Worm (Caenorhabditis elegans) whole organism, early embryonic: ENCODE data around the gene letm-1.

Experiments used
- B0310.2 ChIP-seq: sonication (generic microtip); optimal IDR thresholded peaks from 2 replicates; lab custom pipeline; 2016; ENCODE audit warnings: mild to moderate bottlenecking, missing genetic modification characterization, missing compliant biosample characterization
- F13C5.2 ChIP-seq: sonication (generic microtip); optimal IDR thresholded peaks from 2 replicates; lab custom pipeline; 2017; ENCODE audit warnings: mild to moderate bottlenecking, missing genetic modification characterization, inconsistent platforms, missing compliant biosample characterization
- aly-1 ChIP-seq: sonication (generic microtip); optimal IDR thresholded peaks from 2 replicates; lab custom pipeline; 2016; ENCODE audit warnings: missing genetic modification characterization, missing compliant biosample characterization
- ama-1 ChIP-seq: fragments of 150-350 bp; optimal IDR thresholded peaks from 2 replicates; lab custom pipeline; 2014
- ceh-13 ChIP-seq: fragments of 200-800 bp; sonication (Bioruptor generic); optimal IDR thresholded peaks from 2 replicates; lab custom pipeline; 2018; ENCODE audit warnings: mild to moderate bottlenecking, missing genetic modification characterization, missing compliant biosample characterization
- ceh-36 ChIP-seq: sonication (generic microtip); optimal IDR thresholded peaks from 2 replicates; lab custom pipeline; 2016; ENCODE audit warnings: missing genetic modification characterization, inconsistent platforms, missing compliant biosample characterization
- ets-7 ChIP-seq: sonication (generic microtip); optimal IDR thresholded peaks from 2 replicates; lab custom pipeline; 2016; ENCODE audit warnings: missing genotype, missing genetic modification characterization, missing compliant biosample characterization
- flt-1 ChIP-seq: fragments of 200-800 bp; sonication (Bioruptor generic); IDR thresholded peaks from 2 replicates; pipeline ENCODE4 v1.3.6; 2022; ENCODE audit warnings: missing genetic modification characterization, missing compliant biosample characterization
- hmbx-1 ChIP-seq: sonication (generic microtip); optimal IDR thresholded peaks from 2 replicates; lab custom pipeline; 2016; ENCODE audit warnings: mild to moderate bottlenecking, missing genetic modification characterization, missing compliant biosample characterization
- hmg-4 ChIP-seq: fragments of 200-800 bp; sonication (Bioruptor generic); optimal IDR thresholded peaks from 2 replicates; lab custom pipeline; 2018; ENCODE audit warnings: mild to moderate bottlenecking, missing genetic modification characterization, missing compliant biosample characterization
- hnd-1 ChIP-seq: sonication (generic microtip); optimal IDR thresholded peaks from 2 replicates; lab custom pipeline; 2016; ENCODE audit warnings: missing genetic modification characterization, missing compliant biosample characterization
- pes-1 ChIP-seq: fragments of 200-800 bp; sonication (Bioruptor generic); IDR thresholded peaks from 2 replicates; pipeline ENCODE4 v1.3.6; 2022; ENCODE audit warnings: missing genetic modification reagents, missing genetic modification characterization, missing compliant biosample characterization
- scrt-1 ChIP-seq: fragments of 200-800 bp; sonication (Bioruptor generic); IDR thresholded peaks from 2 replicates; pipeline ENCODE4 v1.3.6; 2022; ENCODE audit warnings: missing genetic modification characterization, missing compliant biosample characterization
- sea-1 ChIP-seq: fragments of 200-800 bp; sonication (Bioruptor generic); conservative IDR thresholded peaks from 2 replicates; pipeline ENCODE4 v1.3.6; 2022; ENCODE audit warnings: missing genetic modification characterization, missing compliant biosample characterization
- tbx-11 ChIP-seq: fragments of 200-800 bp; sonication (Bioruptor generic); IDR thresholded peaks from 2 replicates; pipeline ENCODE4 v1.3.6; 2022; ENCODE audit warnings: missing genetic modification characterization, missing compliant biosample characterization
- tbx-37 ChIP-seq: fragments of 200-800 bp; sonication (Bioruptor generic); conservative IDR thresholded peaks from 2 replicates; pipeline ENCODE4 v1.3.6; 2022; ENCODE audit warnings: missing genetic modification reagents, missing genetic modification characterization, missing compliant biosample characterization
- tra-4 ChIP-seq: sonication (generic microtip); optimal IDR thresholded peaks from 2 replicates; lab custom pipeline; 2017; ENCODE audit warnings: missing genetic modification characterization, missing compliant biosample characterization

The letm-1 gene

DNA sequence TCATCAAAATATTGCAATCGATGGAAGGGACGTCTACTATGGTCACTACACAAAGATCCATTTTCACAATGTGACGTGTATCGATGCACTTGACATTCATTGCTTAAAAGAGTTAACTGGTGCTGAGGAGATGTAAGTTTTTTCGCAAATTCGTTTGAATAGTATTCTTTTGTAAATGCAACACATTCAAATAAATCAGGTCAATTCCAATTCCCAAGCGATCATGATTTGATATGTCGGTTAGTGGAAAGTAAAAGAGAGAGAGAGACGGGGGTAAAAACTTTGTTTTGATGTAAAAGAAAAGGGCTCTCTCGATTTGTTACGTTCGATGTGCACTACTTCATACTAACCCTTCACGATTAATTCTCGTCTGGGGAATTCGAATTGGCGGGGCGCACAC is 29.2 kb downstream of the letm-1 start:
- TF ChIP-seq B0310.2 (tag; lab: Kevin White, UChicago) (no peak), hmbx-1 (tag; lab: Kevin White, UChicago) (no peak), flt-1 (no peak), tbx-11 (GFP tag; lab: Robert Waterston, UW) (no peak), ceh-36 (no peak), ets-7 (no peak), F13C5.2 (tag; lab: Kevin White, UChicago) (no peak), pes-1 (GFP tag; lab: Robert Waterston, UW) (no peak)

DNA sequence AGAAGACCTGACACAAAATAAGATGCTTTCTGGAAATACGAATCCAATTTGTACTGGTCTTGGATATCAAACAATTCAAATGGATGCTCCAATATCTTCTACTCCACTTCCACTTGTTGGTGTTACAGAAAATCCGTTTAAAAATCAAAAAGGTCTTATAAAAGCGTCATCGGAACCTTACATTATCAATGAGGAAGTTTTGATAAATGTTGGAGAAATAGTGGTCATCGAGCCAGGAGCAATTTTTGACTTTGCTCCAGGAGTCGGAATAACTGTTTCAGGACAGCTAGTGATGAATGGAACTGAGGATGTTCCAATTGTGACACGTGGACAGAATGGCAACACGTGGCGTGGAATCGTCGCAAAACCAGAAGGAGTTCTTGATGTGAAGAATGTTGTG is 33.0 kb downstream of the letm-1 start:
- TF ChIP-seq B0310.2 (tag; lab: Kevin White, UChicago), result no peak

DNA sequence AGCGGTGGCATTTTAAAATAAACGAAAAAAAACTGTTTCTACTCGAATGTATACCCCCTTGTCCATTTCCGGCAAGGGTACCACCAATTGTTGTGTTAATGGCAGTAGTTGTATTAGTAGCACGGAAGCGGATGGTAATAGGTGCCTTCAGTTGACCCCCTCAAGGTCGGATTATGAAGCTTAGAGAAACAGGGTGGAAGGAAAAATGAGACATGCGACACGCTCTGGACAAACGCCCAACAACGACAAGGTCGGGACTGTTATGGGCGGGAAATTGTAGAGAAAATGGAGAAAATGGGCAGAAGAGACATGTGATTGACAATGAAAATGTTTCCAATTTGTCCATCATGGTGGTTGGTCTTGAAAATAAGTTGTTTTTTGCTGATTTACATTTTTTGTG is 42.9 kb downstream of the letm-1 start, which contains the start of gene T01D3.3:
Gene T01D3.3 (plus strand): TSS at position 312 of the 400 bp plus-strand sequence.
- peak; percentile 10 for TF ChIP-seq ceh-36
- TF ChIP-seq pes-1 (GFP tag; lab: Robert Waterston, UW), result no peak

DNA sequence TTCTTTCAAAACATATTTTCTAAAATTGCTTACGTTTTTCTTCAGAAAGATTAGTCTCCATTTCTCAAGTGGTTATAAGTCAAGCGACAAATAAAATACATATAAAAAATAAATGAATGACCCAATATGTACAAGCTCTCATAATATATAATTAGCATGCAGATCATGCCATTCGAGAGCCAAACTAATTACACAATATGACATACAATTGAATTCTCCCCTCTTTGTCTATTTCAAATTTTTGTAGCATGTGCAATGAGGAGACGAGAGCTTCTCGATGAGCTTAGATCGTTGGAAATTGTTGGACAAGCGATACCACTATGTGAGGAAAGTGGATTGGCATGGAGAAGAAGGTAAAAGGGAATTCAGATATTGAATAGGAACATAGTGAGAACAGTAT is 46.2 kb downstream of the letm-1 start, which contains the start of gene hlh-34:
Gene hlh-34 (minus strand): TSS at position 101 of the 400 bp plus-strand sequence.
- TF ChIP-seq aly-1 (no peak), flt-1 (no peak), ceh-36 (no peak), F13C5.2 (tag; lab: Kevin White, UChicago) (no peak), hmg-4 (no peak), tbx-37 (GFP tag; lab: Robert Waterston, UW) (no peak), ama-1 (lab: Kevin White, UChicago) (no peak), sea-1 (no peak), hmbx-1 (tag; lab: Kevin White, UChicago) (no peak), pes-1 (GFP tag; lab: Robert Waterston, UW) (no peak), hnd-1 (tag; lab: Kevin White, UChicago) (no peak), ets-7 (no peak)

DNA sequence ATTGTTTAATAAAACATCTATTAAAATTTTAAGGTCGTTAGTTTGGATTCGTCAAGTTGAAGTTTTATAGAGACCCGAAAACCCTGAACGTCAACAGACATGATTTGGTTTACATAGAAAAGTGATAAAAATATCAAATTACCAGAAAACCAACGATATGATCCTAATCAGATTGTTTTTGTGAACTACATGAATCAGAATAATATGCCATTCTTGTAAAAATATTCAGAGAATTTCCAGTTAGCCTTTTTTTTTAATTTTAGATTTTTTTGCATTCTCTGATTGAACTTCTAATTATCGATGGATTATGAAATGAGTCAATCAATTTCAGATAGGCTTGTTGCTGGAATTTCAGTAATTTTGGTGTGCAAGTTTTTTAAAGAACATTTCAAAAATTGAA is 50.0 kb downstream of the letm-1 start, which contains the start of gene srx-96:
Gene srx-96 (plus strand): TSS at position 301 of the 400 bp plus-strand sequence.
- TF ChIP-seq pes-1 (GFP tag; lab: Robert Waterston, UW) (no peak), hmbx-1 (tag; lab: Kevin White, UChicago) (no peak), F13C5.2 (tag; lab: Kevin White, UChicago) (no peak), hmg-4 (no peak), ceh-13 (GFP tag; lab: Kevin White, UChicago) (no peak), ets-7 (no peak), hnd-1 (tag; lab: Kevin White, UChicago) (no peak), ceh-36 (no peak), B0310.2 (tag; lab: Kevin White, UChicago) (no peak), scrt-1 (GFP tag; lab: Robert Waterston, UW) (no peak), aly-1 (no peak), tra-4 (tag; lab: Kevin White, UChicago) (no peak)
